Fruit fly (Drosophila melanogaster) S2 (cell line): ENCODE data around the gene unc80.

Experiments used
- CG8478 ChIP-seq: fragments of >200 bp; optimal IDR thresholded peaks from 2 replicates; lab custom pipeline; 2018
- CTCF ChIP-seq, 2 experiments: fragments of >200 bp; optimal IDR thresholded peaks; 2 replicates each; lab custom pipeline; 2018

dm6 chr3R:27613814-27614213 is 48.4 kb upstream of the unc80 start:
- TF ChIP-seq CG8478 (lab: Kevin White, UChicago), result no peak
- no peak for TF ChIP-seq CTCF (optimal IDR thresholded peaks at IDR 0.05; lab: Kevin White, UChicago)
